Worm (Caenorhabditis elegans): ENCODE data around the gene Y41E3.7.

- TF ChIP-seq jun-1 (tag; optimal IDR thresholded peaks at IDR 0.05) (no peak), nhr-12 (tag; optimal IDR thresholded peaks at IDR 0.05) (no peak), nhr-25 (tag; optimal IDR thresholded peaks at IDR 0.05) (no peak), skn-1 (tag; optimal IDR thresholded peaks at IDR 0.05) (no peak), pqm-1 (tag; optimal IDR thresholded peaks at IDR 0.05) (no peak), ceh-9 (tag; optimal IDR thresholded peaks at IDR 0.05) (no peak), ztf-11 (tag; optimal IDR thresholded peaks at IDR 0.05) (no peak), ceh-82 (tag; optimal IDR thresholded peaks at IDR 0.05) (no peak), snpc-4 (tag; optimal IDR thresholded peaks at IDR 0.05) (no peak), fos-1 (tag; optimal IDR thresholded peaks at IDR 0.05) (no peak), elt-2 (tag; optimal IDR thresholded peaks at IDR 0.05) (no peak)
These were observed 35.6 kb upstream of the Y41E3.7 start for ce11 chrIV:14978204-14978603.
